Fruit fly (Drosophila melanogaster): ENCODE data around the gene CG14650.

Gene CG14650

DNA sequence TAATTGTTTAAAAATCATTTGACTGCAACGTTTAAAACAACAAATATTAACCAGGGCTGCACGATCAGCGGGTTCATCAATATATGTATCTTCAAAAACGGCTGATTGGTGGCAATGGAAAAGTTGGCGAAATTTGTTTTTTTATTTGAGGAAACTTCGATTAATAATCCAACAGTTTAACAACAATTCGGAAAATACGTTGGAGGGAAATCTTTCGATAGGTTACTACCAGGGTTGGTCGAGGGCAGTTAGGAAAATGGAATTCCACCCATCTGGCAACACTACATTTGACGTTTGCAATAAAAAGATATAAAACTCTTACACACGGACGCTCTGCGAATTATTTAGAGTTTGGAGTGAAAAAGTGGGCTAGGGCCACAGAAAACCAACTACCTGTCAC, at the start of gene CG14650, which contains the start of gene Lipt2:
CG14650 (plus strand) TSS at position 275 of the 400 bp plus-strand sequence.
Lipt2 (minus strand) TSS at position 217 of the 400 bp plus-strand sequence.
- TF ChIP-seq Ets98B (GFP tag; IDR thresholded peaks at IDR 0.05) (no peak), CG17806 (tag; optimal IDR thresholded peaks at IDR 0.05) (peak; percentile 36), fd96Ca (GFP tag; IDR thresholded peaks at IDR 0.05) (peak; percentile 34; the same call in 1 of the 3 replicates), Pif1B (GFP tag; optimal IDR thresholded peaks at IDR 0.05) (no peak), CG4496 (GFP tag; IDR thresholded peaks at IDR 0.05) (peak; percentile 45; the same call in 1 of the 3 replicates), CG9948 (tag; optimal IDR thresholded peaks at IDR 0.05) (no peak), CG32121 (GFP tag; IDR thresholded peaks at IDR 0.05) (no peak), rn (GFP tag; IDR thresholded peaks at IDR 0.05) (0 out of 2 replicates have a peak, but pooled peaks have one; percentile 37), CG14655 (GFP tag; optimal IDR thresholded peaks at IDR 0.05) (no peak), CG15710 (tag; optimal IDR thresholded peaks at IDR 0.05) (peak; percentile 51)

DNA sequence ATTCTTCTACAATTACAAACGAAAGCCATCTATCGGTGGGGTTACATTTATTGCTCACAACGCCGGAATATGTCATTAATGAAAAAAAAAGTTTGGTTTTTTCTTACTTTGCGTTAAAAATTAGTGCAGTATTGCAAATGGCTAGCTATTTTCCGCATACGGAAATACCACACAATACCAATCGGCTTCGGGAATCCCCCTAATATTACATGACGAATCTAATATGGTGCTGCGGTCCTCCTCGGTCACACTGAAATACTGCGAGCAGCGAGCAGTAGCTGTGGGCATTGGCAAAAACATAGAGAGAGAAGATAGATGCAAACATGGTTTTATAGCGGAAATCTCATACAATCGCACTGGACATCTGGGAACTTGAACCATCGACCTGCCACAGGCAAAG, 49.7 kb upstream of the CG14650 start, which contains the start of gene tub:
tub (plus strand) TSS at position 253 of the 400 bp plus-strand sequence.
- TF ChIP-seq CG34367 (tag; optimal IDR thresholded peaks at IDR 0.05) (peak; percentile 1), CG8159 (tag; optimal IDR thresholded peaks at IDR 0.05) (no peak), CG4496 (GFP tag; IDR thresholded peaks at IDR 0.05) (peak; percentile 29; the same call in 1 of the 3 replicates), CG10348 (GFP tag; IDR thresholded peaks at IDR 0.05) (no peak), CG13204 (GFP tag; optimal IDR thresholded peaks at IDR 0.05) (no peak), CG32121 (GFP tag; IDR thresholded peaks at IDR 0.05) (peak; percentile 29), fd96Ca (GFP tag; IDR thresholded peaks at IDR 0.05) (no peak), EcR (GFP tag; optimal IDR thresholded peaks at IDR 0.05) (peak; percentile 8), Snoo (tag; optimal IDR thresholded peaks at IDR 0.05) (peak; percentile 24), Ets98B (GFP tag; IDR thresholded peaks at IDR 0.05) (peak; percentile 15; the same call in 1 of the 2 replicates), CG15710 (tag; optimal IDR thresholded peaks at IDR 0.05) (peak; percentile 16), D1 (tag; optimal IDR thresholded peaks at IDR 0.05) (no peak), Pif1A (GFP tag; optimal IDR thresholded peaks at IDR 0.05) (no peak)

DNA sequence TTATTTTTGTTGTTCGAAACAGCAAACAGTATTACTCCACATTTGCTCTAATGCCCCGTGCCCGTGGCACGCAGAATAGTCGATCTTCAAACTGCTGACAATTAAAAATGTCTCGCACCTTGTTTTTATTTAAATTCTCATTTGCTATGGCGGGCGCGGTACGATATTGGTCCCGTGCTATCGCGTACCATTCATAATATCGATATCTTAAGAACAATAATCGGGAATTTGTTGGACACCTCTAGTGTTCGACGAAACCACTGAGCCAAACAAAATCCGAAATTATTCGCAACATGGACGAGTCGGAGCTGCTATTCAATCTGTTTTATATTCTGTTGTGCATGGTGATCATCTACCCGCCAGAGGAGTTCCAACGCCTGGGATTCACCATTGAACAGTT, 47.1 kb upstream of the CG14650 start, which contains the start of gene CG14646:
CG14646 (plus strand) TSS at position 234 of the 400 bp plus-strand sequence.
- no peak for TF ChIP-seq CG12605 (GFP tag; IDR thresholded peaks at IDR 0.05)
- peak; percentile 12; the same call in 1 of the 3 replicates for TF ChIP-seq CG4496 (GFP tag; IDR thresholded peaks at IDR 0.05)

DNA sequence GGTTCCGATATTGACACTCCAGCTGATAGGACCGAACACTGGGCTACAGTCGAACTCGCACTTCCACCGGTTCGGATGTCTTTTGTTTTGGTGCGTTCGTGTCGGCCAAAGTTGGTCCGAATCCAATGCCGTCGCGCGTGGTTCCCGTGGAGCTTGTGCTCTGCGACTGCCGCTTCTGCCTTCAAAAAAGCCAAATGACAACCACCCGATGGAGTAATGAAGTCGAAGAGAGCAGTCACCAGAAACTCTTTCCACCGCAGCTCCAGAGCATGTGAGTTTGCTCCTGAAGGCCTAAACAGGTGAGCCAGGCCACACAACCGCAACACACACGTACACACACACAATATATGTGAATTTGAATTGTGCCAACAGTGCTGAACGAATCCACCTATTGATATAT, 43.1 kb upstream of the CG14650 start, which contains the start of gene CG34112:
CG34112 (minus strand) TSS at position 143 of the 400 bp plus-strand sequence.
- TF ChIP-seq CG34367 (tag; optimal IDR thresholded peaks at IDR 0.05) (no peak), CG12605 (GFP tag; IDR thresholded peaks at IDR 0.05) (0 out of 2 replicates have a peak, but pooled peaks have one; percentile 16), CG8301 (tag; optimal IDR thresholded peaks at IDR 0.05) (no peak), CG10348 (GFP tag; IDR thresholded peaks at IDR 0.05) (no peak), CG9948 (tag; optimal IDR thresholded peaks at IDR 0.05) (no peak), CG4496 (GFP tag; IDR thresholded peaks at IDR 0.05) (0 out of 3 replicates have a peak, but pooled peaks have one; percentile 37), EcR (GFP tag; optimal IDR thresholded peaks at IDR 0.05) (no peak), Snoo (tag; optimal IDR thresholded peaks at IDR 0.05) (no peak), D1 (tag; optimal IDR thresholded peaks at IDR 0.05) (no peak), Ets98B (GFP tag; IDR thresholded peaks at IDR 0.05) (0 out of 2 replicates have a peak, but pooled peaks have one; percentile 23), rn (GFP tag; IDR thresholded peaks at IDR 0.05) (no peak)

DNA sequence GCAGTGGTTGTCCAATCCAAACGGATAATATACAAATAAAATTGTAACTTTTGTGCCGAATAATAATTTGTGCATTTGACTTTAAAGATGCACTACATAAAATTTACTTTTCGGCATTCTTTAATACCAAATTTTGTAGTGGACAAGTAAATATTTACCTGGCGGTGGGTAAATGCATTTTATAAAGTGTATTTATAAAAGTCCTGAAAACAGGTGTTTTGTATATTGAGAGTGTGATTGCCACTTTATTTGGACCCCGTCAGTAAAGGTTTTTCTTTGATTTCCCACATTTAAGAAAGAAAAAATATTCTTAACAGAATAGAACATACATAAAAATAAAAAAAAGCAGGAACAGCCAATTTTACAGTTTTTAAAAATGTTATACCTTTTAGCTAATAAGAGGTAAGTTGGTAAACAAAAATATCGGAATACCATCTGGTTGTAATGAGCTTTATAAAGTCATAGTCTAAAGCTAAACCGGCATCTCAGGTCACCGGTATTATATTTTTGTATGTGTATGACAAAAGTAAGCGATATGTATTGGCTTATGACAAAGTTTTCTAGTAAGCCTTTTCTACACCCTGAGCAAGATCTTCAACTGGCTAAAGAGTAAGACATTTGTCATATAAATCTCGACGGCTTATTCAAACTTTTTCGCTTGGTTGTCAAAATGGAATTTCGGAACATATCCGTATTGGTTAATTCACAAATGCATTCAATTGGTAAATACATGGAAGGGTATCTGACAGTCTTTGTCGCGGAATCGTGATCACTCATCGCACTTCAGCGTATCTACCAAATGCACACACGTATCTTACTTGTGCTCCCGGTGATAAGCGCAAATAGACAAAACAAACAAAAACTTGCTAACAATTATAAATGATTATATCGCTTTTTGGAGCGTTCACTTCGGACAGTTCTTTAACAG, 42.3 kb upstream of the CG14650 start:
- TF ChIP-seq CG15710 (tag; optimal IDR thresholded peaks at IDR 0.05) (peak; percentile 84), D1 (tag; optimal IDR thresholded peaks at IDR 0.05) (peak; percentile 70), Pif1B (GFP tag; optimal IDR thresholded peaks at IDR 0.05) (peak; percentile 97), fd96Ca (GFP tag; IDR thresholded peaks at IDR 0.05) (peak; percentile 97; the same call in 2 of the 3 replicates), Ets98B (GFP tag; IDR thresholded peaks at IDR 0.05) (peak; percentile 97), Snoo (tag; optimal IDR thresholded peaks at IDR 0.05) (peak; percentile 88), CG12605 (GFP tag; IDR thresholded peaks at IDR 0.05) (peak; percentile 94), CG13204 (GFP tag; optimal IDR thresholded peaks at IDR 0.05) (no peak), CG8159 (tag; optimal IDR thresholded peaks at IDR 0.05) (peak; percentile 87), rn (GFP tag; IDR thresholded peaks at IDR 0.05) (peak; percentile 89), CG10348 (GFP tag; IDR thresholded peaks at IDR 0.05) (peak; percentile 84), CG32121 (GFP tag; IDR thresholded peaks at IDR 0.05) (peak; percentile 95), CG8301 (tag; optimal IDR thresholded peaks at IDR 0.05) (peak; percentile 97), CG9948 (tag; optimal IDR thresholded peaks at IDR 0.05) (peak; percentile 91), CG4496 (GFP tag; IDR thresholded peaks at IDR 0.05) (peak; percentile 97), gl (tag; optimal IDR thresholded peaks at IDR 0.05) (peak; percentile 82), CG34367 (tag; optimal IDR thresholded peaks at IDR 0.05) (peak; percentile 85), CG14655 (GFP tag; optimal IDR thresholded peaks at IDR 0.05) (peak; percentile 94), EcR (GFP tag; optimal IDR thresholded peaks at IDR 0.05) (peak; percentile 6), Pif1A (GFP tag; optimal IDR thresholded peaks at IDR 0.05) (peak; percentile 94), CG17806 (tag; optimal IDR thresholded peaks at IDR 0.05) (peak; percentile 88)
